Worm (Caenorhabditis elegans): ENCODE data around the gene lec-10.

DNA sequence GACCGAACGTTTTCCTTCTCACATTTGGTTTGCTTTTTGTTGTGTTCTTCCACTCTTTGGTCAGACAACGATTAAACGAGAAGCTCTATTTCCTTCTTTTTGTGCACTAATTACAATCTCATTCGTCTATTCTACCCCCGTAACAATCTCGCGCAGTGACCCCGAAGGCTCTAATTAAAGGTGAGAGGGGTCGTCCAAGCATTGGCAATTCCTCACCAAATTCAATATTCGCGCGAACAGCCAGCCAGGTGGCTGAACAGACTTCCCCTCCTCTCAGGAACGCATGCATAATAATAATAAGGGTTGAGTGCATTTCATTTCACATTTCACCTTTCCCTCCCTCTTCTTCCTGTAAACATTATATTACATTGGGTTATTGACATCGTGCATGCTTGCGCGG, 3.8 kb downstream of the lec-10 start:
- no peak for TF ChIP-seq nhr-237 (tag; optimal IDR thresholded peaks at IDR 0.05)
- TF ChIP-seq nhr-77 (tag; optimal IDR thresholded peaks at IDR 0.05) = no peak
- TF ChIP-seq unc-62 (GFP tag; optimal IDR thresholded peaks at IDR 0.05 in 1 of 2) = no peak
- TF ChIP-seq unc-62 (tag; optimal IDR thresholded peaks at IDR 0.05) = no peak
- no peak for TF ChIP-seq F10B5.3 (tag; optimal IDR thresholded peaks at IDR 0.05)
- TF ChIP-seq cey-2 (tag; optimal IDR thresholded peaks at IDR 0.05; ENCODE audit: borderline replicate concordance, insufficient read depth) = no peak
- TF ChIP-seq snpc-4 (tag; optimal IDR thresholded peaks at IDR 0.05) = no peak
- no peak for TF ChIP-seq nhr-10 (tag; optimal IDR thresholded peaks at IDR 0.05)
- TF ChIP-seq lin-13 (GFP tag; optimal IDR thresholded peaks at IDR 0.05) = no peak
- no peak for TF ChIP-seq egl-27 (tag; optimal IDR thresholded peaks at IDR 0.05)
- no peak for TF ChIP-seq zfp-3 (GFP tag; conservative IDR thresholded peaks at IDR 0.05)
- no peak for TF ChIP-seq Y48G9A.11 (GFP tag; IDR thresholded peaks at IDR 0.05)
- no peak for TF ChIP-seq daf-12 (tag; optimal IDR thresholded peaks at IDR 0.05)
- no peak for TF ChIP-seq ama-1 (optimal IDR thresholded peaks at IDR 0.05)

Measured in whole organism, L4 larva.